Fruit fly (Drosophila melanogaster) whole organism, embryonic: ENCODE measurements around the gene Dif.

Experiments
- ATbp ChIP-seq: fragments of 200-800 bp; sonication (Bioruptor generic); optimal IDR thresholded peaks from 2 replicates; lab custom pipeline; 2017; ENCODE audit warnings: missing biosample characterization, mild to moderate bottlenecking, missing genetic modification characterization, missing genetic modification reagents
- Abd-B ChIP-seq: fragments of 200-800 bp; sonication (Bioruptor generic); optimal IDR thresholded peaks from 2 replicates; lab custom pipeline; 2018; ENCODE audit warnings: missing biosample characterization, mild to moderate bottlenecking, missing genetic modification characterization, moderate library complexity
- Aef1 ChIP-seq: fragments of 200-800 bp; sonication (Bioruptor generic); IDR thresholded peaks from 3 replicates; pipeline ENCODE4 v1.3.6; 2022; ENCODE audit warnings: missing biosample characterization, missing genetic modification characterization
- BEAF-32 ChIP-seq: fragments of 200-800 bp; sonication (Bioruptor generic); optimal IDR thresholded peaks from 3 replicates; lab custom pipeline; 2017; ENCODE audit warnings: missing biosample characterization, missing genetic modification characterization, mild to moderate bottlenecking, moderate library complexity, missing genetic modification reagents
- CG10565 ChIP-seq: fragments of 200-800 bp; sonication (Bioruptor generic); optimal IDR thresholded peaks from 3 replicates; lab custom pipeline; 2016; ENCODE audit warnings: missing biosample characterization, mild to moderate bottlenecking, missing genetic modification characterization
- CG11093 ChIP-seq: fragments of 200-800 bp; sonication (Bioruptor generic); IDR thresholded peaks from 3 replicates; pipeline ENCODE4 v1.3.6; 2022; ENCODE audit warnings: missing biosample characterization, missing genetic modification characterization
- CG11247 ChIP-seq: fragments of 200-800 bp; sonication (Bioruptor generic); IDR thresholded peaks from 2 replicates; pipeline ENCODE4 v1.3.6; 2022; ENCODE audit warnings: missing biosample characterization, missing genetic modification characterization
- CG11504 ChIP-seq: fragments of 200-800 bp; sonication (Bioruptor generic); optimal IDR thresholded peaks from 3 replicates; lab custom pipeline; 2019; ENCODE audit warnings: missing biosample characterization, mild to moderate bottlenecking, missing genetic modification characterization, moderate library complexity
- CG12071 ChIP-seq: fragments of 200-800 bp; sonication (Bioruptor generic); optimal IDR thresholded peaks from 3 replicates; lab custom pipeline; 2018; ENCODE audit warnings: missing biosample characterization, mild to moderate bottlenecking, missing genetic modification characterization
- CG12236 ChIP-seq: fragments of 200-800 bp; sonication (Bioruptor generic); optimal IDR thresholded peaks from 2 replicates; lab custom pipeline; 2016; ENCODE audit warnings: missing biosample characterization, missing genetic modification characterization
- CG12744 ChIP-seq: fragments of 200-800 bp; sonication (Bioruptor generic); optimal IDR thresholded peaks from 2 replicates; lab custom pipeline; 2016; ENCODE audit warnings: missing biosample characterization, missing genetic modification characterization
- CG14860 ChIP-seq: fragments of 200-800 bp; sonication (Bioruptor generic); IDR thresholded peaks from 3 replicates; pipeline ENCODE4 v1.3.6; 2022; ENCODE audit warnings: missing biosample characterization, missing genetic modification characterization; ENCODE audit not compliant: partially characterized antibody
- CG15269 ChIP-seq: fragments of 200-800 bp; sonication (Bioruptor generic); optimal IDR thresholded peaks from 2 replicates; lab custom pipeline; 2018; ENCODE audit warnings: missing biosample characterization, mild to moderate bottlenecking, missing genetic modification characterization, moderate library complexity
- CG2199 ChIP-seq: fragments of 200-800 bp; sonication (Bioruptor generic); IDR thresholded peaks from 3 replicates; pipeline ENCODE4 v1.3.6; 2022; ENCODE audit warnings: missing biosample characterization, missing genetic modification characterization
- CG30431 ChIP-seq: fragments of 200-800 bp; sonication (Bioruptor generic); optimal IDR thresholded peaks from 2 replicates; lab custom pipeline; 2017; ENCODE audit warnings: missing biosample characterization, missing genetic modification characterization
- CG32772 ChIP-seq: fragments of 200-800 bp; sonication (Bioruptor generic); IDR thresholded peaks from 2 replicates; pipeline ENCODE4 v1.3.6; 2022; ENCODE audit warnings: missing biosample characterization, missing genetic modification characterization
- CG4328 ChIP-seq: fragments of 200-800 bp; sonication (Bioruptor generic); optimal IDR thresholded peaks from 3 replicates; lab custom pipeline; 2017; ENCODE audit warnings: missing biosample characterization, missing genetic modification reagents, missing genetic modification characterization
- CG4360 ChIP-seq: fragments of 200-800 bp; sonication (Bioruptor generic); IDR thresholded peaks from 2 replicates; pipeline ENCODE4 v1.3.6; 2022; ENCODE audit warnings: missing biosample characterization, missing genetic modification characterization
- CG5180 ChIP-seq: fragments of 200-800 bp; sonication (Bioruptor generic); optimal IDR thresholded peaks from 3 replicates; lab custom pipeline; 2017; ENCODE audit warnings: missing biosample characterization, missing genetic modification characterization, mild to moderate bottlenecking, moderate library complexity, missing genetic modification reagents
- CG8359 ChIP-seq: fragments of 200-800 bp; sonication (Bioruptor generic); optimal IDR thresholded peaks from 2 replicates; lab custom pipeline; 2017; ENCODE audit warnings: missing biosample characterization, mild to moderate bottlenecking, missing genetic modification characterization, borderline replicate concordance
- CG8388 ChIP-seq: fragments of 200-800 bp; sonication (Bioruptor generic); optimal IDR thresholded peaks from 2 replicates; lab custom pipeline; 2019; ENCODE audit warnings: missing biosample characterization, mild to moderate bottlenecking, missing genetic modification characterization, moderate library complexity
- CG9817 ChIP-seq: fragments of 200-800 bp; sonication (Bioruptor generic); optimal IDR thresholded peaks from 2 replicates; lab custom pipeline; 2018; ENCODE audit warnings: missing biosample characterization, mild to moderate bottlenecking, missing genetic modification characterization, moderate library complexity
- Dek ChIP-seq: fragments of 200-800 bp; sonication (Bioruptor generic); optimal IDR thresholded peaks from 3 replicates; lab custom pipeline; 2019; ENCODE audit warnings: missing biosample characterization, mild to moderate bottlenecking, missing genetic modification characterization, moderate library complexity
- Doc2 ChIP-seq: fragments of 200-800 bp; sonication (Bioruptor generic); IDR thresholded peaks from 2 replicates; pipeline ENCODE4 v1.3.6; 2022; ENCODE audit warnings: missing biosample characterization, missing genetic modification characterization
- ERR ChIP-seq: fragments of 200-800 bp; sonication (Bioruptor generic); optimal IDR thresholded peaks from 2 replicates; lab custom pipeline; 2016; ENCODE audit warnings: missing biosample characterization, missing genetic modification characterization
- Gug ChIP-seq: fragments of 200-800 bp; sonication (Bioruptor generic); IDR thresholded peaks from 4 replicates; pipeline ENCODE4 v1.3.6; 2022; ENCODE audit warnings: missing biosample characterization, missing genetic modification characterization
- Hr51 ChIP-seq, 2 experiments: fragments of 200-800 bp; sonication (Bioruptor generic); optimal IDR thresholded peaks; 2 replicates in 1 of 2; 3 replicates in 1 of 2; lab custom pipeline; 2016 to 2018; ENCODE audit warnings: missing biosample characterization in 2 of 2, missing genetic modification characterization in 2 of 2, mild to moderate bottlenecking in 1 of 2, moderate library complexity in 1 of 2
- Hsf ChIP-seq: fragments of 200-800 bp; sonication (Bioruptor generic); optimal IDR thresholded peaks from 3 replicates; lab custom pipeline; 2016; ENCODE audit warnings: missing biosample characterization, missing genetic modification characterization
- Myb ChIP-seq: fragments of 200-800 bp; sonication (Bioruptor generic); optimal IDR thresholded peaks from 2 replicates; lab custom pipeline; 2016; ENCODE audit warnings: missing biosample characterization, missing genetic modification characterization
- NFAT ChIP-seq: fragments of 200-800 bp; sonication (Bioruptor generic); IDR thresholded peaks from 2 replicates; pipeline ENCODE4 v1.3.6; 2022; ENCODE audit warnings: missing biosample characterization, missing genetic modification characterization
- Oli ChIP-seq: fragments of 200-800 bp; sonication (Bioruptor generic); optimal IDR thresholded peaks from 2 replicates; lab custom pipeline; 2018; ENCODE audit warnings: missing biosample characterization, mild to moderate bottlenecking, missing genetic modification characterization, moderate library complexity
- Opbp ChIP-seq: fragments of 200-800 bp; sonication (Bioruptor generic); IDR thresholded peaks from 3 replicates; pipeline ENCODE4 v1.3.6; 2022; ENCODE audit warnings: missing biosample characterization, missing genetic modification characterization; ENCODE audit not compliant: partially characterized antibody
- Rfx ChIP-seq: fragments of 200-800 bp; sonication (Bioruptor generic); IDR thresholded peaks from 2 replicates; pipeline ENCODE4 v1.3.6; 2022; ENCODE audit warnings: missing biosample characterization, missing genetic modification characterization
- TFAM ChIP-seq: fragments of 200-800 bp; sonication (Bioruptor generic); optimal IDR thresholded peaks from 2 replicates; lab custom pipeline; 2017; ENCODE audit warnings: missing biosample characterization, missing genetic modification characterization, inconsistent platforms
- Taf1 ChIP-seq: fragments of 200-800 bp; sonication (Bioruptor generic); IDR thresholded peaks from 2 replicates; pipeline ENCODE4 v1.3.6; 2022; ENCODE audit warnings: missing biosample characterization, missing genetic modification characterization
- Vsx1 ChIP-seq: fragments of 200-800 bp; sonication (Bioruptor generic); optimal IDR thresholded peaks from 2 replicates; lab custom pipeline; 2017; ENCODE audit warnings: missing biosample characterization, mild to moderate bottlenecking, missing genetic modification characterization, missing genetic modification reagents
- bowl ChIP-seq: fragments of 200-800 bp; sonication (Bioruptor generic); IDR thresholded peaks from 2 replicates; pipeline ENCODE4 v1.3.6; 2022; ENCODE audit warnings: missing biosample characterization, missing genetic modification characterization
- chif ChIP-seq, 2 experiments: fragments of 200-800 bp; sonication (Bioruptor generic); optimal IDR thresholded peaks; 3 replicates each; lab custom pipeline; 2016; ENCODE audit warnings: missing biosample characterization in 2 of 2, missing genetic modification characterization in 2 of 2
- chm ChIP-seq: fragments of 200-800 bp; sonication (Bioruptor generic); IDR thresholded peaks from 2 replicates; pipeline ENCODE4 v1.3.6; 2022; ENCODE audit warnings: missing biosample characterization, missing genetic modification characterization
- crc ChIP-seq: fragments of 200-800 bp; sonication (Bioruptor generic); optimal IDR thresholded peaks from 2 replicates; lab custom pipeline; 2016; ENCODE audit warnings: missing biosample characterization, missing genetic modification characterization
- fru ChIP-seq: fragments of >200 bp; optimal IDR thresholded peaks from 2 replicates; lab custom pipeline; 2017
- h ChIP-seq: fragments of >200 bp; optimal IDR thresholded peaks from 2 replicates; lab custom pipeline; 2017
- her ChIP-seq: fragments of 200-800 bp; sonication (Bioruptor generic); optimal IDR thresholded peaks from 2 replicates; lab custom pipeline; 2016; ENCODE audit warnings: missing biosample characterization, missing genetic modification characterization
- lab ChIP-seq: fragments of 200-800 bp; sonication (Bioruptor generic); optimal IDR thresholded peaks from 3 replicates; lab custom pipeline; 2017; ENCODE audit warnings: missing biosample characterization, missing genetic modification characterization, mild to moderate bottlenecking, moderate library complexity, missing genetic modification reagents
- lbe ChIP-seq: fragments of 200-800 bp; sonication (Bioruptor generic); optimal IDR thresholded peaks from 2 replicates; lab custom pipeline; 2016; ENCODE audit warnings: missing biosample characterization, mild to moderate bottlenecking, missing genetic modification characterization
- maf-S ChIP-seq: fragments of 200-800 bp; sonication (Bioruptor generic); optimal IDR thresholded peaks from 2 replicates; lab custom pipeline; 2016; ENCODE audit warnings: missing biosample characterization, missing genetic modification characterization
- nau ChIP-seq: fragments of 200-800 bp; sonication (Bioruptor generic); optimal IDR thresholded peaks from 3 replicates; lab custom pipeline; 2017; ENCODE audit warnings: missing biosample characterization, mild to moderate bottlenecking, missing genetic modification characterization, missing genetic modification reagents
- pzg ChIP-seq: fragments of 200-800 bp; sonication (Bioruptor generic); optimal IDR thresholded peaks from 3 replicates; lab custom pipeline; 2018; ENCODE audit warnings: missing biosample characterization, mild to moderate bottlenecking, missing genetic modification characterization, moderate library complexity
- vnd ChIP-seq: fragments of 200-800 bp; sonication (Bioruptor generic); IDR thresholded peaks from 3 replicates; pipeline ENCODE4 v1.3.6; 2022; ENCODE audit warnings: missing biosample characterization, missing genetic modification characterization; ENCODE audit not compliant: partially characterized antibody

Gene Dif

DNA sequence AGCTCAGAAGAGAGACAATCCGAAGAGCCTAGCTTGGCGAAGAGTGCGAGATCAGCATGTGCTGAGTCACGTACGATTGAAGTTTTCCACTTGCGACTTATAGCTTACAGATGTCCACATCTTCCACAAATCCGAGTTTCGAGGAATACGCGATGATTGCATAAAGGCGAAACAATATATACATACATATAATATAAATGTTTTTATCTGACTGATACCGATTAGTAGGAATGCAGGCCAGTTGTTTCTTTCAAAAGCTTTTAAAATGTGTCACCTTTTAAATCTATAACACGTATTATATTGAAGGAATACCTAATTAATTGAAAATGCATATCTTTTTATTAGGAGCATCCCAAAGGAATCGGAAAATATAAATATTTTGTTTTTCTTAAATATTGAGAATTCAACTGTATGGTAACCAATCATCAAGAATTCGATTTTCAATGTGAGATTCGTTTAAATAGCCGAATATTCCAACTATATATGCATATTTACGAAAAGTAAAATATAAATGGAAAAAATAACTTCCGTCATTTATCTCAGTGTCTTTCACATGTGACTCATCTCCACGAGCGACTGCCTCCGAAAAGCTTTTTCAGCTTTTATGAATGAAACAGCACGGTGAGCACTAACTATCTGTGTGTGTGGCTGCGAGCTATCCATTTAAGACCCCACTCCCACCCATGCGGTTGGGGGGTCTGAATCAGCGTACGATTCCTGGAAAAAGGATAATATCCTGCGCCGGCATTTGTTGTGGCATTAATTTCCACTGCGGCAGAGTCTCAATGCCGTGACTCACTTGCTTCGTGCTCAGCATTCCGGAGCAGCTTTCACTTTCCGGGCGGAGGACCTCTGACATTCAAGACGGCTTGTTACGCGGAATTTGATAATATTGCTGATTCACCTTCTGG, 17.8 kb upstream of the Dif start (continued):
- TF ChIP-seq CG12236: no peak
- TF ChIP-seq NFAT (GFP tag; lab: Robert Waterston, UW): no peak; the same call in 1 of the 2 replicates
- TF ChIP-seq CG14860: no peak
- TF ChIP-seq CG8388 (GFP tag; lab: Kevin White, UChicago): peak; percentile 64
- no peak for TF ChIP-seq CG32772 (GFP tag; lab: Robert Waterston, UW)
- peak; percentile 75 for TF ChIP-seq CG15269 (tag; lab: Kevin White, UChicago)
- no peak for TF ChIP-seq crc (GFP tag; lab: Kevin White, UChicago)
- peak; percentile 37 for TF ChIP-seq Hsf (GFP tag; lab: Kevin White, UChicago)
- no peak for TF ChIP-seq CG8359 (GFP tag; lab: Kevin White, UChicago)
- no peak for TF ChIP-seq CG12744 (GFP tag; lab: Kevin White, UChicago)
- TF ChIP-seq bowl: no peak
- no peak for TF ChIP-seq pzg (GFP tag; lab: Kevin White, UChicago)
- no peak for TF ChIP-seq vnd (GFP tag; lab: Robert Waterston, UW)
- TF ChIP-seq Vsx1: peak; percentile 33
- TF ChIP-seq chif (GFP tag; optimal IDR thresholded peaks at IDR 0.05; lab: Kevin White, UChicago): no peak
- TF ChIP-seq maf-S (GFP tag; lab: Kevin White, UChicago): peak; percentile 17
- no peak for TF ChIP-seq CG4328 (GFP tag; lab: Kevin White, UChicago)
- no peak for TF ChIP-seq Opbp
- peak; percentile 41 for TF ChIP-seq ATbp (GFP tag; lab: Kevin White, UChicago)
- peak; percentile 2 for TF ChIP-seq Abd-B (GFP tag; lab: Kevin White, UChicago)
- no peak for TF ChIP-seq her (GFP tag; lab: Kevin White, UChicago)
- peak; percentile 60 for TF ChIP-seq lbe (GFP tag; lab: Kevin White, UChicago)
- TF ChIP-seq TFAM: no peak
- TF ChIP-seq Gug (GFP tag; lab: Robert Waterston, UW): no peak
- peak; percentile 80 for TF ChIP-seq CG11504
- TF ChIP-seq CG2199 (GFP tag; lab: Robert Waterston, UW): no peak
- peak; percentile 72 for TF ChIP-seq Rfx
- peak; percentile 69 for TF ChIP-seq Dek
- 0 out of 3 replicates have a peak, but pooled peaks have one; percentile 18 for TF ChIP-seq CG11093
- no peak for TF ChIP-seq chm (GFP tag; lab: Robert Waterston, UW)
- TF ChIP-seq CG12071 (GFP tag; lab: Kevin White, UChicago): peak; percentile 35
- TF ChIP-seq CG9817 (tag; lab: Kevin White, UChicago): peak; percentile 53
- TF ChIP-seq nau (GFP tag; lab: Kevin White, UChicago): peak; percentile 60
- no peak for TF ChIP-seq CG30431 (GFP tag; lab: Kevin White, UChicago)
- no peak for TF ChIP-seq BEAF-32
- no peak; the same call in 1 of the 2 replicates for TF ChIP-seq CG11247 (GFP tag; lab: Robert Waterston, UW)
- 0 out of 2 replicates have a peak, but pooled peaks have one; percentile 9 for TF ChIP-seq Taf1 (GFP tag; lab: Robert Waterston, UW)
- TF ChIP-seq fru (lab: Kevin White, UChicago): no peak
- peak; percentile 70 for TF ChIP-seq lab (GFP tag; lab: Kevin White, UChicago)
- TF ChIP-seq Oli (tag; lab: Kevin White, UChicago): peak; percentile 72
- no peak for TF ChIP-seq Doc2 (GFP tag; lab: Robert Waterston, UW)
- TF ChIP-seq CG5180 (GFP tag; lab: Kevin White, UChicago): no peak
- TF ChIP-seq CG4360 (GFP tag; lab: Robert Waterston, UW): no peak
- peak; percentile 26 for TF ChIP-seq Myb (GFP tag; lab: Kevin White, UChicago)
- TF ChIP-seq Hr51 (GFP tag; optimal IDR thresholded peaks at IDR 0.05; lab: Kevin White, UChicago): peak; percentile 6 to 84
- TF ChIP-seq h: no peak
- no peak for TF ChIP-seq ERR (GFP tag; lab: Kevin White, UChicago)
- no peak for TF ChIP-seq Aef1 (GFP tag; lab: Robert Waterston, UW)
- TF ChIP-seq CG10565 (GFP tag; lab: Kevin White, UChicago): no peak
